Worm (Caenorhabditis elegans): Measurements from ENCODE around the gene K10F12.7.

The K10F12.7 gene

ce11 chrIII:422553-422952 is 40.2 kb upstream of the K10F12.7 start:
- no peak for TF ChIP-seq skn-1 (tag; optimal IDR thresholded peaks at IDR 0.05)
- no peak for TF ChIP-seq nhr-11 (tag; optimal IDR thresholded peaks at IDR 0.05)
- TF ChIP-seq nhr-20 (tag; optimal IDR thresholded peaks at IDR 0.05) = no peak
- no peak for TF ChIP-seq C34B4.2 (tag; optimal IDR thresholded peaks at IDR 0.05)
- no peak for TF ChIP-seq zip-4 (GFP tag; optimal IDR thresholded peaks at IDR 0.05)
- no peak for TF ChIP-seq fkh-10 (GFP tag; optimal IDR thresholded peaks at IDR 0.05)
- no peak for TF ChIP-seq alr-1 (tag; optimal IDR thresholded peaks at IDR 0.05; ENCODE audit: borderline replicate concordance)
- TF ChIP-seq snpc-4 (tag; optimal IDR thresholded peaks at IDR 0.05) = no peak
- no peak for TF ChIP-seq hlh-4 (tag; optimal IDR thresholded peaks at IDR 0.05)
- no peak for TF ChIP-seq ceh-88 (GFP tag; IDR thresholded peaks at IDR 0.05)
- TF ChIP-seq lir-3 (tag; optimal IDR thresholded peaks at IDR 0.05; ENCODE audit: poor library complexity) = no peak
- no peak for TF ChIP-seq ceh-90 (tag; optimal IDR thresholded peaks at IDR 0.05)
- no peak for TF ChIP-seq nhr-237 (tag; optimal IDR thresholded peaks at IDR 0.05)
- TF ChIP-seq F16B12.6 (tag; optimal IDR thresholded peaks at IDR 0.05) = no peak
- no peak for TF ChIP-seq fkh-8 (tag; optimal IDR thresholded peaks at IDR 0.05)
- no peak for TF ChIP-seq mab-9 (GFP tag; IDR thresholded peaks at IDR 0.05)
- TF ChIP-seq unc-30 (tag; optimal IDR thresholded peaks at IDR 0.05) = no peak
- TF ChIP-seq nhr-90 (tag; optimal IDR thresholded peaks at IDR 0.05; ENCODE audit: poor library complexity) = no peak
- TF ChIP-seq lin-13 (GFP tag; optimal IDR thresholded peaks at IDR 0.05) = no peak
- TF ChIP-seq aly-2 (tag; optimal IDR thresholded peaks at IDR 0.05) = no peak

DNA sequence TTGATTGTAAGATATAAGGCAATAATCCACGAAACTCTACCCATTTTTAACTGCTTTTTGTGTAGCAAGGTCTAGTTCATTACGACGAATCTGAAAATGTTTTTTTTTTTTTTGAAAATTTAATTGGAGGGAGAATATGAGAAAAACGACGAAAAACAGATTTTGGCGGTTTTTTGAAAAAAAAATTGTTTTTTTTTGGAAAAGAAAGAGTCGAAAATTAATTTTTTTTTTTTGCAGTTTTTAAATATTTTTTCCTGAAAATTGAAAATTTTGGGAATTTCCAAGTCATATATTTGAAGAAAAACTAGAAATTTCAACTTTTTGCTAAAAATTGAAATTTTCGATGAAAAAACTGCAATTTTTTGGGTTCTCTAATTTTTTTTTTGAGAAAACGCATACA is 36.3 kb upstream of the K10F12.7 start, which contains the start of gene stim-1:
stim-1 (minus strand) TSS at position 101 of the 400 bp plus-strand sequence.
- TF ChIP-seq dsc-1 (tag; optimal IDR thresholded peaks at IDR 0.05) (no peak), mef-2 (tag; optimal IDR thresholded peaks at IDR 0.05) (no peak), nhr-77 (tag; optimal IDR thresholded peaks at IDR 0.05) (no peak)

DNA sequence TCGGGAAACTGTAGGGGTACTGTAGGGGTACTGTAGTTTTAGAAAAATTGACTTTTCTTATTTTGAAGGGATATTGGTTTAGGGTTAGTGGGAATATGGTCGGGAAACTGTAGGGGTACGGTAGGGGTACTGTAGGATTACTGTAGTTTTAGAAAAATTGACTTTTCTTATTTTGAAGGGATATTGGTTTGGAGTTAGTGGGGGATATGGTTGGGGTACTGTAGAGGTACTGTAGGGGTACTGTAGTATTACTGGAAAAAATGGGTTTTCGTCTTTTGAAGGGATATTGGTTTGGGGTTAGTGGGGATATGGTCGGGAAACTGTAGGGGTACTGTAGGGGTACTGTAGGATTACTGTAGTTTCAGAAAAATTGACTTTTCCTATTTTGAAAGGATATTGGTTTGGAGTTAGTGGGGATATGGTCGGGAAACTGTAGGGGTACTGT is 33.0 kb upstream of the K10F12.7 start:
- TF ChIP-seq ets-5 (GFP tag; IDR thresholded peaks at IDR 0.05) (peak; percentile 96; the same call in 1 of the 2 replicates), unc-98 (GFP tag; IDR thresholded peaks at IDR 0.05) (peak; percentile 64), grh-1 (GFP tag; IDR thresholded peaks at IDR 0.05) (peak; percentile 51; the same call in 1 of the 2 replicates), nhr-19 (GFP tag; conservative IDR thresholded peaks at IDR 0.05) (peak; percentile 57), mab-9 (GFP tag; IDR thresholded peaks at IDR 0.05) (peak; percentile 67; the same call in 1 of the 2 replicates)

DNA sequence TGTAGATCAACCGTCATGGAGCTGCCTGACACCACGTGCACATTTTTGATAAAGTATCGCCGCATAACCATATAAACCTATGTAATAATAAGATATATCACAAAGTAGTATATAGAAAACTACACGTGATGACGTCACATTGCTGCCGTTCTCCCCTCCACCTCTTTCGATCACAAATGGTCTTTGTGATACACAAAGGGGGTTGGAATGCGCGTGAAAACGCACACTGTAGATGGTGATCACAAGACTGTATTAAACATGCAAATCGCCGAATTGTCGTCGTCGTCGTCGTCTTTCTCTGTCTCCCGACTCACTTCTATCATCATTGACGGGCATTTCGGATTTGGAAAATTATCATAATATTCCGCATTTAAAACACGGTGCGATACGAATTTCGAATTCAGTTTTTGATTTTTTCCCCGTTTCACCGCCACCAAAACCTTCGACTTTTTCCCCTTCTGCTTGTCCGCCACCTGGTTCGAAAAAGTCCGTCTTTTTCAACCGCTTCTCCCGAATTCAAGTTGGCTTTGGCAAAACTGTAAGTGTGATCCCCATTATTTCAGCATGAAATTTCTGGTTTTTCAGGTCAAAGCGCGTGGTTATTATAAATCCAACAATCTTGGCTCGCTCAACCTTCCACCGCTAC is 19.9 kb upstream of the K10F12.7 start, which contains the start of the genes Y55B1BL.1 and Y55B1BL.2:
Y55B1BL.1 (plus strand) TSS at position 217 of the 646 bp plus-strand sequence.
Y55B1BL.2 (plus strand) TSS at position 596 of the 646 bp plus-strand sequence.
- TF ChIP-seq blmp-1 (tag; optimal IDR thresholded peaks at IDR 0.05) = peak; percentile 43
- peak in 1 of 2 experiments; percentile 49 for TF ChIP-seq mdl-1 (tag; optimal IDR thresholded peaks at IDR 0.05)
- peak; percentile 64 for TF ChIP-seq nhr-85 (tag)
- TF ChIP-seq nhr-11 (tag; optimal IDR thresholded peaks at IDR 0.05) = no peak
- TF ChIP-seq nhr-20 (tag; optimal IDR thresholded peaks at IDR 0.05) = peak; percentile 48
- TF ChIP-seq ceh-90 (tag; optimal IDR thresholded peaks at IDR 0.05) = no peak
- peak; percentile 37 for TF ChIP-seq nhr-71 (tag; optimal IDR thresholded peaks at IDR 0.05)
- peak in 1 of 6 experiments; percentile 63 for TF ChIP-seq elt-3 (tag; optimal IDR thresholded peaks at IDR 0.05)
- TF ChIP-seq snu-23 (GFP tag; optimal IDR thresholded peaks at IDR 0.05) = peak; percentile 48
- TF ChIP-seq fkh-8 (tag; optimal IDR thresholded peaks at IDR 0.05) = no peak
- peak in 1 of 2 experiments; percentile 63 for TF ChIP-seq lin-35 (GFP tag; optimal IDR thresholded peaks at IDR 0.05)

DNA sequence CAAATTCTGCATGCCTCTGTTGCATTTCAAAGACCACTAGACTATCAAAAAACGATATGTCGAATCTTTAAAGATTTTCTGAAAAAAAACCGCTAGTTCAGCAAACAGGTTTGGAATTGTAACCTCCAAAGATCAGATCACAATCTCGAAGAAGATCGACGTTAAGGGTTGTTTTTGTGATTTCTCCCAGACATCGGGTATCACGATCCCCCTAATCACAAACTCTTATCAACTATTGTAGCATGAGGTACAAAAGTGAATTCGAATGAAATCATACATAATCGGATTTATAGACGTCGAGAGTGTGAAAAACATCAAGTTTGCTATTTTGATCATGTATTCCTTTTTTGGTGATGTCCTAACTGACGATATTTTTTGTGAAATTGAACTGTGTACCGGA is 18.5 kb upstream of the K10F12.7 start:
- TF ChIP-seq grh-1 (GFP tag; IDR thresholded peaks at IDR 0.05) (0 out of 2 replicates have a peak, but pooled peaks have one; percentile 28), ceh-63 (GFP tag; optimal IDR thresholded peaks at IDR 0.05) (no peak), snu-23 (GFP tag; optimal IDR thresholded peaks at IDR 0.05) (peak; percentile 8), nhr-20 (tag; optimal IDR thresholded peaks at IDR 0.05) (peak; percentile 19), tlp-1 (tag; optimal IDR thresholded peaks at IDR 0.05) (no peak), nhr-85 (tag) (peak; percentile 88), blmp-1 (tag; optimal IDR thresholded peaks at IDR 0.05) (peak; percentile 10), nhr-19 (GFP tag; conservative IDR thresholded peaks at IDR 0.05) (no peak), nhr-71 (tag; optimal IDR thresholded peaks at IDR 0.05) (peak; percentile 5), elt-3 (tag; optimal IDR thresholded peaks at IDR 0.05) (peak in 1 of 6 experiments; percentile 16)

Measured in whole organism, L1 larva.